Fruit fly (Drosophila melanogaster) whole organism, embryonic: Measurements from ENCODE around the gene Gr98c.

Source experiments
- CG11504 ChIP-seq: fragments of 200-800 bp; sonication (Bioruptor generic); optimal IDR thresholded peaks from 3 replicates; lab custom pipeline; 2019; ENCODE audit warnings: missing biosample characterization, mild to moderate bottlenecking, missing genetic modification characterization, moderate library complexity
- CG11723 ChIP-seq: fragments of 200-800 bp; sonication (Bioruptor generic); optimal IDR thresholded peaks from 2 replicates; lab custom pipeline; 2017; ENCODE audit warnings: missing biosample characterization, mild to moderate bottlenecking, missing genetic modification characterization
- CG12071 ChIP-seq: fragments of 200-800 bp; sonication (Bioruptor generic); optimal IDR thresholded peaks from 3 replicates; lab custom pipeline; 2018; ENCODE audit warnings: missing biosample characterization, mild to moderate bottlenecking, missing genetic modification characterization
- CG12236 ChIP-seq: fragments of 200-800 bp; sonication (Bioruptor generic); optimal IDR thresholded peaks from 2 replicates; lab custom pipeline; 2016; ENCODE audit warnings: missing biosample characterization, missing genetic modification characterization
- CG12299 ChIP-seq: fragments of 200-800 bp; sonication (Bioruptor generic); optimal IDR thresholded peaks from 2 replicates; lab custom pipeline; 2018; ENCODE audit warnings: missing biosample characterization, mild to moderate bottlenecking, missing genetic modification characterization
- CG1233 ChIP-seq: fragments of 200-800 bp; sonication (Bioruptor generic); optimal IDR thresholded peaks from 4 replicates; lab custom pipeline; 2018; ENCODE audit warnings: missing biosample characterization, mild to moderate bottlenecking, missing genetic modification characterization
- CG15269 ChIP-seq: fragments of 200-800 bp; sonication (Bioruptor generic); optimal IDR thresholded peaks from 2 replicates; lab custom pipeline; 2018; ENCODE audit warnings: missing biosample characterization, mild to moderate bottlenecking, missing genetic modification characterization, moderate library complexity
- CG16813 ChIP-seq: fragments of 200-800 bp; sonication (Bioruptor generic); IDR thresholded peaks from 3 replicates; pipeline ENCODE4 v1.3.6; 2022; ENCODE audit warnings: missing biosample characterization, missing genetic modification characterization; ENCODE audit not compliant: partially characterized antibody
- CG16863 ChIP-seq: fragments of 200-800 bp; sonication (Bioruptor generic); optimal IDR thresholded peaks from 3 replicates; lab custom pipeline; 2016; ENCODE audit warnings: missing biosample characterization, missing genetic modification characterization
- CG17568 ChIP-seq: fragments of 200-800 bp; sonication (Bioruptor generic); optimal IDR thresholded peaks from 2 replicates; lab custom pipeline; 2018; ENCODE audit warnings: missing biosample characterization, mild to moderate bottlenecking, missing genetic modification characterization, moderate library complexity
- CG2120 ChIP-seq: fragments of 200-800 bp; sonication (Bioruptor generic); optimal IDR thresholded peaks from 3 replicates; lab custom pipeline; 2016; ENCODE audit warnings: missing biosample characterization, missing genetic modification characterization
- CG3065 ChIP-seq: fragments of 200-800 bp; sonication (Bioruptor generic); optimal IDR thresholded peaks from 2 replicates; lab custom pipeline; 2016; ENCODE audit warnings: missing biosample characterization, missing genetic modification characterization
- CG32772 ChIP-seq: fragments of 200-800 bp; sonication (Bioruptor generic); IDR thresholded peaks from 2 replicates; pipeline ENCODE4 v1.3.6; 2022; ENCODE audit warnings: missing biosample characterization, missing genetic modification characterization
- CG3995 ChIP-seq: fragments of 200-800 bp; sonication (Bioruptor generic); optimal IDR thresholded peaks from 3 replicates; lab custom pipeline; 2016; ENCODE audit warnings: missing biosample characterization, missing genetic modification characterization
- CG4282 ChIP-seq: fragments of 200-800 bp; sonication (Bioruptor generic); optimal IDR thresholded peaks from 2 replicates; lab custom pipeline; 2016; ENCODE audit warnings: missing biosample characterization, missing genetic modification characterization
- CG5180 ChIP-seq: fragments of 200-800 bp; sonication (Bioruptor generic); optimal IDR thresholded peaks from 3 replicates; lab custom pipeline; 2017; ENCODE audit warnings: missing biosample characterization, missing genetic modification characterization, mild to moderate bottlenecking, moderate library complexity, missing genetic modification reagents
- CG6254 ChIP-seq: fragments of 200-800 bp; sonication (Bioruptor generic); optimal IDR thresholded peaks from 3 replicates; lab custom pipeline; 2017; ENCODE audit warnings: mild to moderate bottlenecking, missing biosample characterization, missing genetic modification reagents, missing genetic modification characterization
- CG6791 ChIP-seq: fragments of 200-800 bp; sonication (Bioruptor generic); IDR thresholded peaks from 3 replicates; pipeline ENCODE4 v1.3.6; 2022; ENCODE audit warnings: missing biosample characterization, missing genetic modification characterization; ENCODE audit not compliant: partially characterized antibody
- CG7745 ChIP-seq: fragments of 200-800 bp; sonication (Bioruptor generic); optimal IDR thresholded peaks from 2 replicates; lab custom pipeline; 2018; ENCODE audit warnings: missing biosample characterization, mild to moderate bottlenecking, missing genetic modification characterization, moderate library complexity
- CG7963 ChIP-seq: fragments of 200-800 bp; sonication (Bioruptor generic); IDR thresholded peaks from 3 replicates; pipeline ENCODE4 v1.3.6; 2022; ENCODE audit warnings: missing biosample characterization, missing genetic modification characterization; ENCODE audit not compliant: partially characterized antibody
- CkIIα-i1 ChIP-seq: fragments of 200-800 bp; sonication (Bioruptor generic); IDR thresholded peaks from 2 replicates; pipeline ENCODE4 v1.3.6; 2022; ENCODE audit warnings: missing biosample characterization, missing genetic modification characterization
- E2f2 ChIP-seq: fragments of 200-800 bp; sonication (Bioruptor generic); IDR thresholded peaks from 2 replicates; pipeline ENCODE4 v1.3.6; 2022; ENCODE audit warnings: missing biosample characterization, missing genetic modification characterization
- Eip74EF ChIP-seq, 2 experiments: fragments of 200-800 bp in 1 of 2; fragments of >200 bp in 1 of 2; sonication (Bioruptor generic) in 1 of 2; optimal IDR thresholded peaks; 2 replicates each; lab custom pipeline; 2017 to 2019; ENCODE audit warnings: missing biosample characterization in 2 of 2, missing genetic modification characterization in 2 of 2, mild to moderate bottlenecking in 1 of 2, moderate library complexity in 1 of 2
- H2.0 ChIP-seq: fragments of 200-800 bp; sonication (Bioruptor generic); IDR thresholded peaks from 2 replicates; pipeline ENCODE4 v1.3.6; 2022; ENCODE audit warnings: missing biosample characterization, missing genetic modification characterization
- HLHmδ ChIP-seq: fragments of 200-800 bp; sonication (Bioruptor generic); optimal IDR thresholded peaks from 2 replicates; lab custom pipeline; 2018; ENCODE audit warnings: missing biosample characterization, mild to moderate bottlenecking, missing genetic modification characterization, moderate library complexity
- HmgD ChIP-seq: fragments of 200-800 bp; sonication (Bioruptor generic); optimal IDR thresholded peaks from 3 replicates; lab custom pipeline; 2016; ENCODE audit warnings: missing biosample characterization, missing genetic modification characterization
- Max ChIP-seq: fragments of 200-800 bp; sonication (Bioruptor generic); optimal IDR thresholded peaks from 2 replicates; lab custom pipeline; 2016; ENCODE audit warnings: missing biosample characterization, mild to moderate bottlenecking, missing genetic modification characterization
- NK7.1 ChIP-seq: fragments of 200-800 bp; sonication (Bioruptor generic); optimal IDR thresholded peaks from 3 replicates; lab custom pipeline; 2016; ENCODE audit warnings: missing biosample characterization, missing genetic modification characterization
- Nf-YB ChIP-seq: fragments of 200-800 bp; sonication (Bioruptor generic); optimal IDR thresholded peaks from 3 replicates; lab custom pipeline; 2019; ENCODE audit warnings: missing biosample characterization, mild to moderate bottlenecking, missing genetic modification characterization, moderate library complexity
- Sox100B ChIP-seq: fragments of 200-800 bp; sonication (Bioruptor generic); optimal IDR thresholded peaks from 3 replicates; lab custom pipeline; 2018; ENCODE audit warnings: missing biosample characterization, mild to moderate bottlenecking, missing genetic modification characterization
- Tbp ChIP-seq: fragments of >200 bp; optimal IDR thresholded peaks from 2 replicates; lab custom pipeline; 2018; ENCODE audit warnings: missing biosample characterization, missing genetic modification characterization
- ato ChIP-seq: fragments of 200-800 bp; sonication (Bioruptor generic); IDR thresholded peaks from 2 replicates; pipeline ENCODE4 v1.3.6; 2022; ENCODE audit warnings: missing biosample characterization, missing genetic modification characterization; ENCODE audit not compliant: partially characterized antibody
- br ChIP-seq: fragments of >200 bp; optimal IDR thresholded peaks from 2 replicates; lab custom pipeline; 2017
- fd64A ChIP-seq: fragments of 200-800 bp; sonication (Bioruptor generic); optimal IDR thresholded peaks from 3 replicates; lab custom pipeline; 2018; ENCODE audit warnings: missing biosample characterization, mild to moderate bottlenecking, missing genetic modification characterization
- fd96Cb ChIP-seq: fragments of 200-800 bp; sonication (Bioruptor generic); optimal IDR thresholded peaks from 2 replicates; lab custom pipeline; 2018; ENCODE audit warnings: missing biosample characterization, mild to moderate bottlenecking, missing genetic modification characterization, moderate library complexity
- gsb-n ChIP-seq: fragments of 200-800 bp; sonication (Bioruptor generic); optimal IDR thresholded peaks from 3 replicates; lab custom pipeline; 2018; ENCODE audit warnings: missing biosample characterization, mild to moderate bottlenecking, missing genetic modification characterization
- hth ChIP-seq: fragments of >200 bp; optimal IDR thresholded peaks from 2 replicates; lab custom pipeline; 2017; ENCODE audit warnings: inconsistent platforms
- jumu ChIP-seq: fragments of 200-800 bp; sonication (Bioruptor generic); optimal IDR thresholded peaks from 3 replicates; lab custom pipeline; 2016; ENCODE audit warnings: missing biosample characterization, missing genetic modification characterization
- klu ChIP-seq: fragments of 200-800 bp; sonication (Bioruptor generic); IDR thresholded peaks from 2 replicates; pipeline ENCODE4 v1.3.6; 2022; ENCODE audit warnings: missing biosample characterization, missing genetic modification characterization
- nerfin-2 ChIP-seq: fragments of 200-800 bp; sonication (Bioruptor generic); IDR thresholded peaks from 2 replicates; pipeline ENCODE4 v1.3.6; 2022; ENCODE audit warnings: missing biosample characterization, missing genetic modification characterization; ENCODE audit not compliant: partially characterized antibody
- odd ChIP-seq: fragments of 200-800 bp; sonication (Bioruptor generic); optimal IDR thresholded peaks from 2 replicates; lab custom pipeline; 2017; ENCODE audit warnings: missing biosample characterization, mild to moderate bottlenecking, missing genetic modification characterization
- psq ChIP-seq: fragments of 200-800 bp; sonication (Bioruptor generic); optimal IDR thresholded peaks from 2 replicates; lab custom pipeline; 2017; ENCODE audit warnings: missing biosample characterization, missing genetic modification characterization
- pum ChIP-seq: fragments of 200-800 bp; sonication (Bioruptor generic); optimal IDR thresholded peaks from 2 replicates; lab custom pipeline; 2016; ENCODE audit warnings: missing biosample characterization, missing genetic modification characterization
- seq ChIP-seq: fragments of 200-800 bp; sonication (Bioruptor generic); IDR thresholded peaks from 2 replicates; pipeline ENCODE4 v1.3.6; 2022; ENCODE audit warnings: missing biosample characterization, missing genetic modification characterization
- shn ChIP-seq: fragments of 200-800 bp; sonication (Bioruptor generic); optimal IDR thresholded peaks from 3 replicates; lab custom pipeline; 2016; ENCODE audit warnings: missing biosample characterization, missing genetic modification characterization
- sima ChIP-seq: fragments of 200-800 bp; sonication (Bioruptor generic); optimal IDR thresholded peaks from 2 replicates; lab custom pipeline; 2016; ENCODE audit warnings: missing biosample characterization, missing genetic modification characterization
- sna ChIP-seq: fragments of 200-800 bp; sonication (Bioruptor generic); IDR thresholded peaks from 2 replicates; pipeline ENCODE4 v1.3.6; 2022; ENCODE audit warnings: missing biosample characterization, missing genetic modification characterization; ENCODE audit not compliant: partially characterized antibody
- sr ChIP-seq: fragments of 200-800 bp; sonication (Bioruptor generic); IDR thresholded peaks from 3 replicates; pipeline ENCODE4 v1.3.6; 2022; ENCODE audit warnings: missing biosample characterization, missing genetic modification characterization
- ssp ChIP-seq: fragments of 200-800 bp; sonication (Bioruptor generic); IDR thresholded peaks from 2 replicates; pipeline ENCODE4 v1.3.6; 2022; ENCODE audit warnings: missing biosample characterization, missing genetic modification characterization
- unpg ChIP-seq: fragments of 200-800 bp; sonication (Bioruptor generic); optimal IDR thresholded peaks from 3 replicates; lab custom pipeline; 2018; ENCODE audit warnings: missing biosample characterization, mild to moderate bottlenecking, missing genetic modification characterization, moderate library complexity
- zf30C ChIP-seq: fragments of 200-800 bp; sonication (Bioruptor generic); optimal IDR thresholded peaks from 3 replicates; lab custom pipeline; 2018; ENCODE audit warnings: missing biosample characterization, mild to moderate bottlenecking, missing genetic modification characterization

Gene Gr98c

dm6 chr3R:27554964-27555363, 10.7 kb downstream of the Gr98c start (continued):
- TF ChIP-seq CG6791 (no peak), CG12299 (peak; percentile 47), jumu (GFP tag; lab: Kevin White, UChicago) (peak; percentile 55), seq (GFP tag; lab: Robert Waterston, UW) (peak; percentile 50; the same call in 1 of the 2 replicates), NK7.1 (GFP tag; lab: Kevin White, UChicago) (peak; percentile 51), CG11504 (tag; lab: Kevin White, UChicago) (peak; percentile 89), nerfin-2 (GFP tag; lab: Robert Waterston, UW) (no peak), CG2120 (GFP tag; lab: Kevin White, UChicago) (peak; percentile 68), Tbp (GFP tag; lab: Kevin White, UChicago) (no peak), CG6254 (peak; percentile 78), shn (GFP tag; lab: Kevin White, UChicago) (peak; percentile 56), fd96Cb (tag; lab: Kevin White, UChicago) (peak; percentile 86), br (lab: Kevin White, UChicago) (no peak), CG1233 (GFP tag; lab: Kevin White, UChicago) (peak; percentile 69), fd64A (GFP tag; lab: Kevin White, UChicago) (peak; percentile 75), sima (GFP tag; lab: Kevin White, UChicago) (peak; percentile 23), H2.0 (peak; percentile 73), zf30C (peak; percentile 18), pum (peak; percentile 77), unpg (GFP tag; lab: Kevin White, UChicago) (peak; percentile 89), psq (GFP tag; lab: Kevin White, UChicago) (peak; percentile 58), CG7745 (tag; lab: Kevin White, UChicago) (peak; percentile 29), Max (GFP tag; lab: Kevin White, UChicago) (peak; percentile 8), CkIIα-i1 (0 out of 2 replicates have a peak, but pooled peaks have one; percentile 11), ato (no peak), Sox100B (GFP tag; lab: Kevin White, UChicago) (peak; percentile 81), gsb-n (tag; lab: Kevin White, UChicago) (peak; percentile 79), HLHmδ (no peak), CG17568 (GFP tag; lab: Kevin White, UChicago) (peak; percentile 71), CG5180 (GFP tag; lab: Kevin White, UChicago) (peak; percentile 70), hth (lab: Kevin White, UChicago) (no peak), CG3995 (GFP tag; lab: Kevin White, UChicago) (no peak), CG3065 (GFP tag; lab: Kevin White, UChicago) (no peak), CG32772 (GFP tag; lab: Robert Waterston, UW) (peak; percentile 83), CG12236 (GFP tag; lab: Kevin White, UChicago) (peak; percentile 68), CG11723 (GFP tag; lab: Kevin White, UChicago) (peak; percentile 58), Eip74EF (GFP tag; optimal IDR thresholded peaks at IDR 0.05; lab: Kevin White, UChicago) (peak in 1 of 2 experiments; percentile 76), E2f2 (GFP tag; lab: Robert Waterston, UW) (peak; percentile 54), sna (GFP tag; lab: Robert Waterston, UW) (no peak), CG16863 (GFP tag; lab: Kevin White, UChicago) (peak; percentile 76), ssp (GFP tag; lab: Robert Waterston, UW) (peak; percentile 57; the same call in 1 of the 2 replicates), HmgD (GFP tag; lab: Kevin White, UChicago) (peak; percentile 7), odd (peak; percentile 66), CG12071 (peak; percentile 76), CG7963 (GFP tag; lab: Robert Waterston, UW) (no peak), CG16813 (no peak), CG15269 (tag; lab: Kevin White, UChicago) (peak; percentile 86), Nf-YB (GFP tag; lab: Kevin White, UChicago) (peak; percentile 60), klu (GFP tag; lab: Robert Waterston, UW) (peak; percentile 53), sr (peak; percentile 55; the same call in 1 of the 3 replicates), CG4282 (no peak)
